Fruit fly (Drosophila melanogaster): ENCODE measurements around the gene CG11878.

The CG11878 gene

dm6 chr3R:25305822-25306544 lies 32.3 kb downstream of the CG11878 start:
- TF ChIP-seq Sin3A (optimal IDR thresholded peaks at IDR 0.05) (no peak), Myc (optimal IDR thresholded peaks at IDR 0.05) (no peak), ttk (optimal IDR thresholded peaks at IDR 0.05) (no peak), h (optimal IDR thresholded peaks at IDR 0.05) (no peak), psq (optimal IDR thresholded peaks at IDR 0.05) (no peak), insv (optimal IDR thresholded peaks at IDR 0.05) (no peak)

- TF ChIP-seq h (optimal IDR thresholded peaks at IDR 0.05) (no peak), psq (optimal IDR thresholded peaks at IDR 0.05) (no peak), Sin3A (optimal IDR thresholded peaks at IDR 0.05) (no peak), ttk (optimal IDR thresholded peaks at IDR 0.05) (no peak), Myc (optimal IDR thresholded peaks at IDR 0.05) (no peak), insv (optimal IDR thresholded peaks at IDR 0.05) (no peak)
These were observed 34.6 kb downstream of the CG11878 start, which contains the start of gene CG10550 for dm6 chr3R:25308228-25308627. Gene CG10550, minus strand, starts transcription at chr3R:25308391.

- TF ChIP-seq psq (optimal IDR thresholded peaks at IDR 0.05) (no peak), insv (optimal IDR thresholded peaks at IDR 0.05) (no peak), Sin3A (optimal IDR thresholded peaks at IDR 0.05) (no peak), h (optimal IDR thresholded peaks at IDR 0.05) (no peak), Myc (optimal IDR thresholded peaks at IDR 0.05) (no peak), ttk (optimal IDR thresholded peaks at IDR 0.05) (no peak)
These were observed 35.5 kb downstream of the CG11878 start for dm6 chr3R:25309175-25309574.

dm6 chr3R:25310843-25311242 lies 37.2 kb downstream of the CG11878 start, which contains the start of gene CG31099:
Gene CG31099, minus strand, starts transcription at chr3R:25310943.
- TF ChIP-seq ttk (optimal IDR thresholded peaks at IDR 0.05): no peak
- no peak for TF ChIP-seq h (optimal IDR thresholded peaks at IDR 0.05)
- no peak for TF ChIP-seq Myc (optimal IDR thresholded peaks at IDR 0.05)
- TF ChIP-seq psq (optimal IDR thresholded peaks at IDR 0.05): no peak
- TF ChIP-seq Sin3A (optimal IDR thresholded peaks at IDR 0.05): no peak
- no peak for TF ChIP-seq insv (optimal IDR thresholded peaks at IDR 0.05)

dm6 chr3R:25312583-25312982 lies 38.9 kb downstream of the CG11878 start:
- TF ChIP-seq h (optimal IDR thresholded peaks at IDR 0.05) (no peak), ttk (optimal IDR thresholded peaks at IDR 0.05) (no peak), Myc (optimal IDR thresholded peaks at IDR 0.05) (no peak), Sin3A (optimal IDR thresholded peaks at IDR 0.05) (no peak), psq (optimal IDR thresholded peaks at IDR 0.05) (no peak), insv (optimal IDR thresholded peaks at IDR 0.05) (no peak)

- TF ChIP-seq ttk (optimal IDR thresholded peaks at IDR 0.05): no peak
- TF ChIP-seq h (optimal IDR thresholded peaks at IDR 0.05): no peak
- no peak for TF ChIP-seq Sin3A (optimal IDR thresholded peaks at IDR 0.05)
- TF ChIP-seq insv (optimal IDR thresholded peaks at IDR 0.05): no peak
- no peak for TF ChIP-seq psq (optimal IDR thresholded peaks at IDR 0.05)
- TF ChIP-seq Myc (optimal IDR thresholded peaks at IDR 0.05): no peak
These were observed 40.1 kb downstream of the CG11878 start, which contains the start of gene CG31087 for dm6 chr3R:25313771-25314170. Gene CG31087, minus strand, starts transcription at chr3R:25313833.

- no peak for TF ChIP-seq ttk (optimal IDR thresholded peaks at IDR 0.05)
- TF ChIP-seq h (optimal IDR thresholded peaks at IDR 0.05): no peak
- no peak for TF ChIP-seq insv (optimal IDR thresholded peaks at IDR 0.05)
- TF ChIP-seq Sin3A (optimal IDR thresholded peaks at IDR 0.05): no peak
- no peak for TF ChIP-seq psq (optimal IDR thresholded peaks at IDR 0.05)
- no peak for TF ChIP-seq Myc (optimal IDR thresholded peaks at IDR 0.05)
These were observed 42.4 kb downstream of the CG11878 start, which contains the start of gene CG10559 for dm6 chr3R:25316016-25316415. Gene CG10559, minus strand, starts transcription at chr3R:25316116.

dm6 chr3R:25318011-25318410 lies 44.4 kb downstream of the CG11878 start, which contains the start of gene CG10553:
Gene CG10553, minus strand, starts transcription at chr3R:25318111.
- no peak for TF ChIP-seq Myc (optimal IDR thresholded peaks at IDR 0.05)
- no peak for TF ChIP-seq h (optimal IDR thresholded peaks at IDR 0.05)

dm6 chr3R:25320051-25320705 lies 46.5 kb downstream of the CG11878 start, which contains the start of gene CG10560:
Gene CG10560, minus strand, starts transcription at chr3R:25320101.
- TF ChIP-seq psq (optimal IDR thresholded peaks at IDR 0.05) (no peak), ttk (optimal IDR thresholded peaks at IDR 0.05) (no peak), Sin3A (optimal IDR thresholded peaks at IDR 0.05) (no peak), Myc (optimal IDR thresholded peaks at IDR 0.05) (no peak), h (optimal IDR thresholded peaks at IDR 0.05) (no peak), insv (optimal IDR thresholded peaks at IDR 0.05) (no peak)

- TF ChIP-seq psq (optimal IDR thresholded peaks at IDR 0.05) (no peak), Myc (optimal IDR thresholded peaks at IDR 0.05) (no peak), insv (optimal IDR thresholded peaks at IDR 0.05) (no peak), Sin3A (optimal IDR thresholded peaks at IDR 0.05) (no peak), ttk (optimal IDR thresholded peaks at IDR 0.05) (no peak), h (optimal IDR thresholded peaks at IDR 0.05) (no peak)
These were observed 47.3 kb downstream of the CG11878 start for dm6 chr3R:25320898-25321297.

dm6 chr3R:25321681-25322080 lies 48.0 kb downstream of the CG11878 start:
- TF ChIP-seq ttk (optimal IDR thresholded peaks at IDR 0.05): no peak
- TF ChIP-seq insv (optimal IDR thresholded peaks at IDR 0.05): no peak
- TF ChIP-seq Myc (optimal IDR thresholded peaks at IDR 0.05): no peak
- no peak for TF ChIP-seq h (optimal IDR thresholded peaks at IDR 0.05)

- TF ChIP-seq psq (optimal IDR thresholded peaks at IDR 0.05) (no peak), h (optimal IDR thresholded peaks at IDR 0.05) (no peak), Sin3A (optimal IDR thresholded peaks at IDR 0.05) (no peak), Myc (optimal IDR thresholded peaks at IDR 0.05) (no peak), insv (optimal IDR thresholded peaks at IDR 0.05) (no peak), ttk (optimal IDR thresholded peaks at IDR 0.05) (no peak)
These were observed 49.0 kb downstream of the CG11878 start, which contains the start of gene CG10562 for dm6 chr3R:25322657-25323056. Gene CG10562, minus strand, starts transcription at chr3R:25322757.

Measured in Kc167 (cell line).